Fruit fly (Drosophila melanogaster) whole organism: Measurements from ENCODE around the gene CG4116.

ENCODE experiments used
- Dll ChIP-seq: fragments of >200 bp; optimal IDR thresholded peaks from 2 replicates; lab custom pipeline; 2017
- usp ChIP-seq: fragments of >200 bp; optimal IDR thresholded peaks from 2 replicates; lab custom pipeline; 2017; ENCODE audit warnings: missing biosample characterization, missing genetic modification characterization, mixed read lengths

DNA sequence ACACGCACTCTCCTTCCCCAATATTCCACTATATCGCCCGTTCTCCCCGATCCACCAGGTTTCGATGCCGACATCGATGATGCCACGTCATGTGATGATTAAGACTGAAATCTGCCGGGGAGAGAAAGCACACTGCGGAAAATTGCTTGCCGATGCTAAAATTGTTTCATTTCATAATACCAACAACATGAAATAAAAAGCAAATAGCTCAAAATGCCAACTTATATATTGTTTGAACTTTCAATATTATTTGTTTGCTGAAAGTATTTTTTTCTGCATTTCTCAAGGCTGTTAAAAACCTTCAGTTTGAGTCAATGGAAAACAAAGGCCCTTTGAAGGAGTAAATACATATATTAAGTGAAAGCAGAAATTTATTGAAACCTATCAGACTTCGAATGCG, 11.6 kb downstream of the CG4116 start:
- no peak for TF ChIP-seq usp (GFP tag; lab: Kevin White, UChicago)
- no peak for TF ChIP-seq Dll (lab: Kevin White, UChicago)
